Fruit fly (Drosophila melanogaster): ENCODE measurements around the gene IntS12.

DNA sequence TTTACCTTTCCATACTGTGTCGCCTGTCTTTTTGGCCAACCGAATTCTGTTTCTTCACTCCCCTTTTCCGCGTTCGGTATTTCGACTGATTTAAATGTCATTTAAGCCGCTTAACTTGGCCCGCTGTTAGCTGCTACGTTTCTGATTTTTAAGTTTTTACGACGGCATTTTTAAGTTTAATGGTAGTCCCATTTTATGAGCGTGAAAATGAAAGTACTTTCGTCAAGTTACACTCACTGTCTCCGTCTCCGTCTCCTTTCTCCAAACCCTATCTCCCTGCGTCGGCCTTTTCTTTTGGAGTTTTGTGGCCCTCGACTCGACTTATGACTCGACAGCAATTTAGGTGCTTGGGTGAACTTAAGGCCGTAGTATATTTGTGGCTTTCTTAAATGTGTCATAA is 22.0 kb downstream of the IntS12 start:
- TF ChIP-seq grn (GFP tag; optimal IDR thresholded peaks at IDR 0.05) (no peak), CG4424 (GFP tag; optimal IDR thresholded peaks at IDR 0.05) (no peak), CG9215 (GFP tag; IDR thresholded peaks at IDR 0.05) (no peak), Myb (GFP tag; optimal IDR thresholded peaks at IDR 0.05) (no peak), slou (GFP tag; optimal IDR thresholded peaks at IDR 0.05) (no peak), Rx (GFP tag; IDR thresholded peaks at IDR 0.05) (no peak), CG16779 (GFP tag; IDR thresholded peaks at IDR 0.05) (no peak), CG11093 (GFP tag; IDR thresholded peaks at IDR 0.05) (no peak), sc (optimal IDR thresholded peaks at IDR 0.05) (no peak), sc (GFP tag; optimal IDR thresholded peaks at IDR 0.05) (no peak), h (optimal IDR thresholded peaks at IDR 0.05) (no peak), vvl (GFP tag; IDR thresholded peaks at IDR 0.05) (no peak), CG8944 (GFP tag; optimal IDR thresholded peaks at IDR 0.05) (no peak)

Data from whole organism, embryonic.